Comparison of ENCODE assay signal across 2 fruit fly cellular contexts in the genomic region with DNA sequence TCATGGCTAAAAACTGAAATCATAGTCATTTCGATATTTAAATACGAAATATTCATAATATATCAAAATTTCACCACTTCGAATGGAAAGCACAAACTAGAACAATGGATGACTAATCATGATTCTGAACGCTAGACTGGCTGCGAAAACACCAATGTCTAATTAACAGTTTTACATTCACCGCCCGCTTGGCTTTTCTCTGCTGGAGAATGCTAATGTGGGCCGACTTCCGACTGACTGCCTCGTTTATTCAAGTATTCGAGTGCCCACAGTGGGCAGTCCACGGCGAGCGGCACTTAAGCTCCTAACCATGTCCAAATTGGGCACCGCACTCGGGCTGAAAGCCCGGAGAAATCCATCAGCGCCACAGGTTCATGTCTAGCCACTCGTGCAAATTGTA.
A peak's percentile ranks its signal among the peaks of the same experiment; 100 is the strongest.
TF ChIP-seq lines count a peak whose summit lies in the region.

No protein-coding gene starts in this region.

- TF ChIP-seq CTCF in whole organism, embryonic (GFP tag; optimal IDR thresholded peaks at IDR 0.05; lab: Kevin White, UChicago) = no peak

TF ChIP-seq in whole organism, embryonic, 481 proteins besides CTCF, POLR2A, EP300 and RAD21:
- peak; percentile 92 for TF ChIP-seq CG6654 (GFP tag; optimal IDR thresholded peaks at IDR 0.05; lab: Kevin White, UChicago)
- TF ChIP-seq cad (GFP tag; optimal IDR thresholded peaks at IDR 0.05; lab: Kevin White, UChicago) = peak; percentile 33
- TF ChIP-seq Med (GFP tag; lab: Kevin White, UChicago) = peak; percentile 40
- TF ChIP-seq Abd-B (GFP tag; optimal IDR thresholded peaks at IDR 0.05; lab: Kevin White, UChicago) = no peak
- peak; percentile 41; the same call in 1 of the 2 replicates for TF ChIP-seq toy (GFP tag; IDR thresholded peaks at IDR 0.05; lab: Robert Waterston, UW)
- TF ChIP-seq CG18599 (GFP tag; optimal IDR thresholded peaks at IDR 0.05; lab: Kevin White, UChicago) = no peak
- 0 out of 2 replicates have a peak, but pooled peaks have one; percentile 5 for TF ChIP-seq slbo (GFP tag; IDR thresholded peaks at IDR 0.05; lab: Robert Waterston, UW)
- 0 out of 2 replicates have a peak, but pooled peaks have one; percentile 17 for TF ChIP-seq wdn (GFP tag; IDR thresholded peaks at IDR 0.05; lab: Robert Waterston, UW)

TF ChIP-seq in whole organism, prepupa, 60 proteins besides CTCF, POLR2A, EP300 and RAD21:
- TF ChIP-seq Gug (GFP tag; IDR thresholded peaks at IDR 0.05; lab: Robert Waterston, UW) (no peak), svp (GFP tag; lab: Kevin White, UChicago) (peak; percentile 52), CG15336 (GFP tag; IDR thresholded peaks at IDR 0.05; lab: Robert Waterston, UW) (no peak), Eip78C (GFP tag; lab: Kevin White, UChicago) (peak; percentile 21), eg (GFP tag; IDR thresholded peaks at IDR 0.05; lab: Robert Waterston, UW) (no peak), CG34406 (GFP tag; optimal IDR thresholded peaks at IDR 0.05; lab: Kevin White, UChicago) (no peak)
TF ChIP-seq in whole organism, prepupa: peak in this region for 2.
